Fruit fly (Drosophila melanogaster) whole organism, embryonic: ENCODE data around the gene CG5500.

Source experiments
- CG13424 ChIP-seq: fragments of 200-800 bp; sonication (Bioruptor generic); optimal IDR thresholded peaks from 2 replicates; lab custom pipeline; 2019; ENCODE audit warnings: missing biosample characterization, mild to moderate bottlenecking, missing genetic modification characterization, moderate library complexity
- CG2678 ChIP-seq: fragments of 200-800 bp; sonication (Bioruptor generic); optimal IDR thresholded peaks from 3 replicates; lab custom pipeline; 2019; ENCODE audit warnings: missing biosample characterization, mild to moderate bottlenecking, missing genetic modification characterization, moderate library complexity
- CG33213 ChIP-seq: fragments of 200-800 bp; sonication (Bioruptor generic); optimal IDR thresholded peaks from 3 replicates; lab custom pipeline; 2016; ENCODE audit warnings: missing biosample characterization, missing genetic modification characterization
- CG43689 ChIP-seq: fragments of 200-800 bp; sonication (Bioruptor generic); IDR thresholded peaks from 2 replicates; pipeline ENCODE4 v1.3.6; 2022; ENCODE audit warnings: missing biosample characterization, missing genetic modification characterization
- Mrtf ChIP-seq: fragments of 200-800 bp; sonication (Bioruptor generic); IDR thresholded peaks from 3 replicates; pipeline ENCODE4 v1.3.6; 2022; ENCODE audit warnings: missing biosample characterization, missing genetic modification characterization
- Oaz ChIP-seq: fragments of 200-800 bp; sonication (Bioruptor generic); IDR thresholded peaks from 2 replicates; pipeline ENCODE4 v1.3.6; 2022; ENCODE audit warnings: missing biosample characterization, missing genetic modification characterization
- dmrt99B ChIP-seq: fragments of 200-800 bp; sonication (Bioruptor generic); optimal IDR thresholded peaks from 2 replicates; lab custom pipeline; 2018; ENCODE audit warnings: missing biosample characterization, mild to moderate bottlenecking, missing genetic modification characterization, moderate library complexity
- zfh1 ChIP-seq: fragments of 200-800 bp; sonication (Bioruptor generic); IDR thresholded peaks from 3 replicates; pipeline ENCODE4 v1.3.6; 2022; ENCODE audit warnings: missing biosample characterization, missing genetic modification characterization

- no peak for TF ChIP-seq CG13424 (tag; lab: Kevin White, UChicago)
- TF ChIP-seq Oaz (GFP tag; lab: Robert Waterston, UW): no peak
- TF ChIP-seq Mrtf (GFP tag; lab: Robert Waterston, UW): no peak
- no peak for TF ChIP-seq zfh1 (GFP tag; lab: Robert Waterston, UW)
- no peak for TF ChIP-seq dmrt99B (tag; lab: Kevin White, UChicago)
- no peak for TF ChIP-seq CG43689
- TF ChIP-seq CG2678 (tag; lab: Kevin White, UChicago): no peak
- no peak for TF ChIP-seq CG33213 (GFP tag; lab: Kevin White, UChicago)
These were observed 20.9 kb downstream of the CG5500 start for dm6 chr3R:26897302-26897701.
